Worm (Caenorhabditis elegans) whole organism, L1 larva: ENCODE data around the gene cka-2.

ENCODE experiments used
- C16A3.4 ChIP-seq: fragments of 150-350 bp; optimal IDR thresholded peaks from 2 replicates; lab custom pipeline; 2014; ENCODE audit warnings: missing biosample characterization, missing genetic modification characterization
- F16B12.6 ChIP-seq: fragments of 150-350 bp; optimal IDR thresholded peaks from 2 replicates; lab custom pipeline; 2014; ENCODE audit warnings: missing biosample characterization, missing genetic modification characterization
- aha-1 ChIP-seq: fragments of 150-350 bp; optimal IDR thresholded peaks from 2 replicates; lab custom pipeline; 2014; ENCODE audit warnings: missing biosample characterization, missing genetic modification characterization
- aly-2 ChIP-seq: fragments of 150-350 bp; optimal IDR thresholded peaks from 2 replicates; lab custom pipeline; 2014; ENCODE audit warnings: missing biosample characterization, missing genetic modification characterization
- ceh-82 ChIP-seq, 3 experiments: fragments of 150-350 bp in 1 of 3; sonication (generic microtip) in 2 of 3; optimal IDR thresholded peaks; 2 replicates each; lab custom pipeline; 2014 to 2017; ENCODE audit warnings: missing biosample characterization in 3 of 3, missing genetic modification characterization in 3 of 3
- ces-1 ChIP-seq: fragments of 150-350 bp; optimal IDR thresholded peaks from 2 replicates; lab custom pipeline; 2014; ENCODE audit warnings: missing biosample characterization, missing genetic modification reagents, missing genetic modification characterization
- dpl-1 ChIP-seq, 3 experiments: fragments of 150-350 bp in 2 of 3; sonication (generic microtip) in 1 of 3; optimal IDR thresholded peaks; 2 replicates each; lab custom pipeline; 2014 to 2017; ENCODE audit warnings: missing biosample characterization in 3 of 3, missing genetic modification characterization in 3 of 3, missing genetic modification reagents in 3 of 3
- dsc-1 ChIP-seq: sonication (generic microtip); optimal IDR thresholded peaks from 2 replicates; lab custom pipeline; 2016; ENCODE audit warnings: mild to moderate bottlenecking, missing genetic modification characterization, missing compliant biosample characterization
- efl-1 ChIP-seq, 4 experiments: fragments of 150-350 bp; optimal IDR thresholded peaks in 3 of 4; peaks in 1 of 4; 1 replicate in 1 of 4; 2 replicates in 3 of 4; lab custom pipeline; 2014; ENCODE audit warnings: missing biosample characterization in 2 of 4, missing genetic modification characterization in 2 of 4, missing genetic modification reagents in 2 of 4
- egl-13 ChIP-seq: sonication (generic microtip); optimal IDR thresholded peaks from 2 replicates; lab custom pipeline; 2016; ENCODE audit warnings: missing genotype, missing genetic modification reagents, missing genetic modification characterization, missing compliant biosample characterization
- elt-2 ChIP-seq: sonication (generic microtip); optimal IDR thresholded peaks from 2 replicates; lab custom pipeline; 2016; ENCODE audit warnings: missing genetic modification characterization, mild to moderate bottlenecking, inconsistent platforms, missing compliant biosample characterization, missing genetic modification reagents
- fkh-10 ChIP-seq: sonication (generic microtip); optimal IDR thresholded peaks from 2 replicates; lab custom pipeline; 2017; ENCODE audit warnings: missing biosample characterization, missing genetic modification reagents, missing genetic modification characterization
- fkh-8 ChIP-seq: sonication (generic microtip); optimal IDR thresholded peaks from 2 replicates; lab custom pipeline; 2016; ENCODE audit warnings: mild to moderate bottlenecking, missing genetic modification characterization, missing compliant biosample characterization
- hlh-17 ChIP-seq: fragments of 200-800 bp; sonication (Bioruptor generic); optimal IDR thresholded peaks from 2 replicates; lab custom pipeline; 2018; ENCODE audit warnings: missing genetic modification characterization, mild to moderate bottlenecking, missing compliant biosample characterization, moderate library complexity, borderline replicate concordance
- hlh-4 ChIP-seq: sonication (generic microtip); optimal IDR thresholded peaks from 2 replicates; lab custom pipeline; 2016; ENCODE audit warnings: mild to moderate bottlenecking, missing genetic modification characterization, missing compliant biosample characterization
- irx-1 ChIP-seq: sonication (generic microtip); optimal IDR thresholded peaks from 2 replicates; lab custom pipeline; 2016; ENCODE audit warnings: missing genetic modification characterization, missing compliant biosample characterization
- isw-1 ChIP-seq: fragments of 200-800 bp; sonication (Bioruptor generic); IDR thresholded peaks from 2 replicates; pipeline ENCODE4 v1.3.6; 2022; ENCODE audit warnings: missing genetic modification characterization, missing compliant biosample characterization
- lin-13 ChIP-seq: fragments of 150-350 bp; optimal IDR thresholded peaks from 2 replicates; lab custom pipeline; 2014; ENCODE audit warnings: missing biosample characterization, missing genetic modification reagents, missing genetic modification characterization
- lin-14 ChIP-seq: fragments of 200-800 bp; sonication (Bioruptor generic); optimal IDR thresholded peaks from 2 replicates; lab custom pipeline; 2018; ENCODE audit warnings: mild to moderate bottlenecking, missing genetic modification characterization, moderate library complexity, missing compliant biosample characterization
- lin-35 ChIP-seq, 2 experiments: fragments of 150-350 bp; optimal IDR thresholded peaks; 2 replicates each; lab custom pipeline; 2014; ENCODE audit warnings: missing biosample characterization in 2 of 2, missing genetic modification characterization in 2 of 2, missing genetic modification reagents in 2 of 2
- lsy-2 ChIP-seq, 2 experiments: fragments of 150-350 bp; optimal IDR thresholded peaks; 2 replicates each; lab custom pipeline; 2014; ENCODE audit warnings: missing biosample characterization in 2 of 2, missing genetic modification characterization in 2 of 2
- mdl-1 ChIP-seq, 2 experiments: fragments of 150-350 bp; optimal IDR thresholded peaks; 2 replicates each; lab custom pipeline; 2014 to 2017; ENCODE audit warnings: missing biosample characterization in 2 of 2, missing genetic modification characterization in 2 of 2, inconsistent platforms in 1 of 2
- mep-1 ChIP-seq: fragments of 150-350 bp; optimal IDR thresholded peaks from 2 replicates; lab custom pipeline; 2014; ENCODE audit warnings: missing biosample characterization, missing genetic modification characterization
- nhr-19 ChIP-seq: fragments of 200-800 bp; sonication (Bioruptor generic); conservative IDR thresholded peaks from 2 replicates; pipeline ENCODE4 v1.3.6; 2022; ENCODE audit warnings: missing genetic modification characterization, missing compliant biosample characterization
- nhr-20 ChIP-seq: sonication (generic microtip); optimal IDR thresholded peaks from 2 replicates; lab custom pipeline; 2016; ENCODE audit warnings: mild to moderate bottlenecking, missing genetic modification characterization, missing compliant biosample characterization
- nhr-28 ChIP-seq: fragments of 150-350 bp; optimal IDR thresholded peaks from 2 replicates; lab custom pipeline; 2014; ENCODE audit warnings: missing biosample characterization, missing genetic modification characterization
- nhr-47 ChIP-seq: sonication (generic microtip); optimal IDR thresholded peaks from 2 replicates; lab custom pipeline; 2016; ENCODE audit warnings: mild to moderate bottlenecking, missing genetic modification characterization, moderate library complexity, missing compliant biosample characterization
- nhr-71 ChIP-seq: sonication (generic microtip); optimal IDR thresholded peaks from 2 replicates; lab custom pipeline; 2016; ENCODE audit warnings: mild to moderate bottlenecking, missing genetic modification characterization, moderate library complexity, missing compliant biosample characterization
- nhr-84 ChIP-seq: sonication (generic microtip); optimal IDR thresholded peaks from 2 replicates; lab custom pipeline; 2017; ENCODE audit warnings: missing biosample characterization, missing genetic modification characterization
- nhr-85 ChIP-seq: sonication (generic microtip); peaks from one replicate; lab custom pipeline; 2016; ENCODE audit warnings: missing genetic modification characterization, inconsistent platforms, missing compliant biosample characterization
- nhr-90 ChIP-seq: sonication (generic microtip); optimal IDR thresholded peaks from 2 replicates; lab custom pipeline; 2016; ENCODE audit warnings: mild to moderate bottlenecking, missing genetic modification characterization, missing compliant biosample characterization; ENCODE audit not compliant: poor library complexity
- rnt-1 ChIP-seq: sonication (generic microtip); optimal IDR thresholded peaks from 2 replicates; lab custom pipeline; 2016; ENCODE audit warnings: mild to moderate bottlenecking, missing genetic modification characterization, moderate library complexity, missing compliant biosample characterization
- snu-23 ChIP-seq: sonication (generic microtip); optimal IDR thresholded peaks from 2 replicates; lab custom pipeline; 2016; ENCODE audit warnings: missing genetic modification characterization, missing compliant biosample characterization
- sox-4 ChIP-seq: sonication (generic microtip); optimal IDR thresholded peaks from 2 replicates; lab custom pipeline; 2016; ENCODE audit warnings: missing genetic modification characterization, missing compliant biosample characterization
- swsn-7 ChIP-seq: sonication (generic microtip); optimal IDR thresholded peaks from 2 replicates; lab custom pipeline; 2016; ENCODE audit warnings: missing genetic modification characterization, missing compliant biosample characterization
- tbx-2 ChIP-seq: sonication (generic microtip); optimal IDR thresholded peaks from 2 replicates; lab custom pipeline; 2016; ENCODE audit warnings: missing genetic modification characterization, missing compliant biosample characterization
- tlp-1 ChIP-seq: fragments of 150-350 bp; optimal IDR thresholded peaks from 2 replicates; lab custom pipeline; 2014; ENCODE audit warnings: missing biosample characterization, missing genetic modification characterization
- unc-130 ChIP-seq: fragments of 150-350 bp; optimal IDR thresholded peaks from 2 replicates; lab custom pipeline; 2017; ENCODE audit warnings: missing biosample characterization, missing genetic modification characterization, inconsistent platforms
- unc-86 ChIP-seq: sonication (generic microtip); optimal IDR thresholded peaks from 2 replicates; lab custom pipeline; 2016; ENCODE audit warnings: missing genetic modification characterization, missing compliant biosample characterization
- xbp-1 ChIP-seq: sonication (generic microtip); optimal IDR thresholded peaks from 2 replicates; lab custom pipeline; 2016; ENCODE audit warnings: missing genetic modification characterization, missing compliant biosample characterization
- zag-1 ChIP-seq: fragments of 150-350 bp; optimal IDR thresholded peaks from 2 replicates; lab custom pipeline; 2014; ENCODE audit warnings: missing biosample characterization, missing genetic modification characterization

cka-2 gene

ce11 chrX:4307559-4308005, 21.7 kb downstream of the cka-2 start:
- TF ChIP-seq elt-2 (tag; lab: Kevin White, UChicago) = peak; percentile 6
- peak; percentile 26 for TF ChIP-seq fkh-8 (tag; lab: Kevin White, UChicago)
- TF ChIP-seq ceh-82 (tag; optimal IDR thresholded peaks at IDR 0.05; lab: Kevin White, UChicago) = peak in 2 of 3 experiments; percentile 4 to 15
- peak; percentile 48 for TF ChIP-seq swsn-7 (tag; lab: Kevin White, UChicago)
- no peak for TF ChIP-seq nhr-28
- TF ChIP-seq nhr-20 (tag; lab: Kevin White, UChicago) = peak; percentile 54
- peak; percentile 41 for TF ChIP-seq tbx-2 (tag; lab: Kevin White, UChicago)
- peak in 2 of 3 experiments; percentile 20 to 28 for TF ChIP-seq dpl-1 (GFP tag; optimal IDR thresholded peaks at IDR 0.05; lab: Kevin White, UChicago)
- TF ChIP-seq nhr-19 (GFP tag; lab: Robert Waterston, UW) = peak; percentile 37; the same call in 1 of the 2 replicates
- TF ChIP-seq unc-130 (tag; lab: Kevin White, UChicago) = peak; percentile 35
- peak; percentile 15 for TF ChIP-seq egl-13 (tag; lab: Kevin White, UChicago)
- peak; percentile 13 to 41 for TF ChIP-seq lsy-2 (tag; optimal IDR thresholded peaks at IDR 0.05; lab: Kevin White, UChicago)
- peak; percentile 18 for TF ChIP-seq nhr-90 (tag; lab: Kevin White, UChicago)
- peak; percentile 46 for TF ChIP-seq dsc-1 (tag; lab: Kevin White, UChicago)
- peak; percentile 76 for TF ChIP-seq lin-14 (GFP tag; lab: Kevin White, UChicago)
- peak in 1 of 2 experiments; percentile 51 for TF ChIP-seq lin-35 (GFP tag; optimal IDR thresholded peaks at IDR 0.05; lab: Kevin White, UChicago)
- no peak for TF ChIP-seq mdl-1 (tag; optimal IDR thresholded peaks at IDR 0.05; lab: Kevin White, UChicago)
- peak; percentile 28 for TF ChIP-seq C16A3.4 (tag; lab: Kevin White, UChicago)
- peak; percentile 4 to 15 for TF ChIP-seq efl-1 (optimal IDR thresholded peaks at IDR 0.05; lab: Kevin White, UChicago)
- TF ChIP-seq efl-1 (GFP tag; optimal IDR thresholded peaks at IDR 0.05 in 1 of 2; lab: Kevin White, UChicago) = peak in 1 of 2 experiments; percentile 40
- TF ChIP-seq snu-23 = peak; percentile 58
- 0 out of 2 replicates have a peak, but pooled peaks have one; percentile 15 for TF ChIP-seq isw-1 (GFP tag; lab: Robert Waterston, UW)
- TF ChIP-seq xbp-1 (tag; lab: Kevin White, UChicago) = peak; percentile 45
- TF ChIP-seq lin-13 (GFP tag; lab: Kevin White, UChicago) = no peak
- TF ChIP-seq hlh-17 (GFP tag; lab: Kevin White, UChicago) = no peak
- no peak for TF ChIP-seq hlh-4 (tag; lab: Kevin White, UChicago)
- TF ChIP-seq sox-4 (tag; lab: Kevin White, UChicago) = no peak
- TF ChIP-seq unc-86 (tag; lab: Kevin White, UChicago) = peak; percentile 44
- TF ChIP-seq nhr-84 = no peak
- peak; percentile 55 for TF ChIP-seq nhr-47 (tag; lab: Kevin White, UChicago)
- peak; percentile 61 for TF ChIP-seq irx-1 (tag; lab: Kevin White, UChicago)
- TF ChIP-seq F16B12.6 (tag; lab: Kevin White, UChicago) = peak; percentile 85
- no peak for TF ChIP-seq zag-1 (tag; lab: Kevin White, UChicago)
- TF ChIP-seq nhr-85 (tag; lab: Kevin White, UChicago) = peak; percentile 73
- no peak for TF ChIP-seq tlp-1
- TF ChIP-seq mep-1 (tag; lab: Kevin White, UChicago) = peak; percentile 30
- TF ChIP-seq nhr-71 (tag; lab: Kevin White, UChicago) = peak; percentile 61
- TF ChIP-seq rnt-1 (tag; lab: Kevin White, UChicago) = peak; percentile 47

- TF ChIP-seq fkh-8 (tag; lab: Kevin White, UChicago) (peak; percentile 16), aha-1 (tag; lab: Kevin White, UChicago) (no peak)
Measured at ce11 chrX:4311668-4312067, 25.7 kb downstream of the cka-2 start, which contains the start of gene C52B9.8. TSS of gene C52B9.8 (minus strand) at chrX:4311768.

ce11 chrX:4314939-4315338, 29.0 kb downstream of the cka-2 start:
- TF ChIP-seq fkh-10 (GFP tag; lab: Kevin White, UChicago) = peak; percentile 95
- TF ChIP-seq aly-2 (tag; lab: Kevin White, UChicago) = no peak
- no peak for TF ChIP-seq mep-1 (tag; lab: Kevin White, UChicago)
- TF ChIP-seq nhr-71 (tag; lab: Kevin White, UChicago) = peak; percentile 2
- peak; percentile 87 for TF ChIP-seq ces-1 (GFP tag; lab: Kevin White, UChicago)
- TF ChIP-seq nhr-20 (tag; lab: Kevin White, UChicago) = no peak
- TF ChIP-seq lin-14 (GFP tag; lab: Kevin White, UChicago) = peak; percentile 77
- no peak for TF ChIP-seq C16A3.4 (tag; lab: Kevin White, UChicago)
